Worm (Caenorhabditis elegans) whole organism, late embryonic: ENCODE measurements around the gene ghi-1.

Experiments
- K09A11.1 ChIP-seq: sonication (generic microtip); optimal IDR thresholded peaks from 2 replicates; lab custom pipeline; 2017; ENCODE audit warnings: antibody characterized with exemption, mild to moderate bottlenecking, missing genetic modification characterization, missing compliant biosample characterization; ENCODE audit not compliant: insufficient read depth
- ceh-22 ChIP-seq: sonication (generic microtip); optimal IDR thresholded peaks from 2 replicates; lab custom pipeline; 2017; ENCODE audit warnings: missing biosample characterization, missing genetic modification characterization
- ceh-45 ChIP-seq: fragments of 200-800 bp; sonication (Bioruptor generic); IDR thresholded peaks from 2 replicates; pipeline ENCODE4 v1.3.6; 2022; ENCODE audit warnings: missing genetic modification reagents, missing genetic modification characterization, missing compliant biosample characterization
- ceh-48 ChIP-seq: sonication (generic microtip); optimal IDR thresholded peaks from 2 replicates; lab custom pipeline; 2016; ENCODE audit warnings: missing genetic modification characterization, inconsistent platforms, missing compliant biosample characterization
- ceh-6 ChIP-seq: fragments of 200-800 bp; sonication (Bioruptor generic); optimal IDR thresholded peaks from 2 replicates; lab custom pipeline; 2018; ENCODE audit warnings: mild to moderate bottlenecking, missing genetic modification characterization, missing compliant biosample characterization
- ceh-9 ChIP-seq: sonication (generic microtip); optimal IDR thresholded peaks from 2 replicates; lab custom pipeline; 2016; ENCODE audit warnings: mild to moderate bottlenecking, missing genetic modification characterization, inconsistent platforms, missing compliant biosample characterization
- dve-1 ChIP-seq: sonication (generic microtip); optimal IDR thresholded peaks from 2 replicates; lab custom pipeline; 2017; ENCODE audit warnings: antibody characterized with exemption, mild to moderate bottlenecking, missing genetic modification characterization, missing compliant biosample characterization
- fax-1 ChIP-seq: sonication (generic microtip); optimal IDR thresholded peaks from 2 replicates; lab custom pipeline; 2016; ENCODE audit warnings: missing genotype, missing genetic modification characterization, missing compliant biosample characterization
- hlh-13 ChIP-seq: fragments of 200-800 bp; sonication (Bioruptor generic); optimal IDR thresholded peaks from 2 replicates; lab custom pipeline; 2018; ENCODE audit warnings: mild to moderate bottlenecking, missing genetic modification characterization, missing compliant biosample characterization
- npax-4 ChIP-seq: sonication (generic microtip); optimal IDR thresholded peaks from 2 replicates; lab custom pipeline; 2016; ENCODE audit warnings: missing genetic modification characterization, missing compliant biosample characterization
- pax-1 ChIP-seq: fragments of 150-350 bp; optimal IDR thresholded peaks from 2 replicates; lab custom pipeline; 2014; ENCODE audit warnings: missing biosample characterization, missing genetic modification characterization
- pros-1 ChIP-seq: fragments of 150-350 bp; optimal IDR thresholded peaks from 2 replicates; lab custom pipeline; 2014; ENCODE audit warnings: missing biosample characterization, missing genetic modification reagents, missing genetic modification characterization
- ref-2 ChIP-seq: sonication (generic microtip); optimal IDR thresholded peaks from 2 replicates; lab custom pipeline; 2016; ENCODE audit warnings: missing genetic modification characterization, missing compliant biosample characterization
- rnt-1 ChIP-seq: sonication (generic microtip); optimal IDR thresholded peaks from 2 replicates; lab custom pipeline; 2016; ENCODE audit warnings: missing genetic modification characterization, missing compliant biosample characterization
- tbx-2 ChIP-seq: sonication (generic microtip); optimal IDR thresholded peaks from 2 replicates; lab custom pipeline; 2016; ENCODE audit warnings: missing genetic modification characterization, missing compliant biosample characterization
- ttx-3 ChIP-seq: sonication (generic microtip); optimal IDR thresholded peaks from 2 replicates; lab custom pipeline; 2016; ENCODE audit warnings: missing genetic modification reagents, missing genetic modification characterization, missing compliant biosample characterization
- unc-55 ChIP-seq: sonication (generic microtip); optimal IDR thresholded peaks from 2 replicates; lab custom pipeline; 2017; ENCODE audit warnings: missing biosample characterization, missing genetic modification reagents, missing genetic modification characterization
- unc-86 ChIP-seq: sonication (generic microtip); optimal IDR thresholded peaks from 2 replicates; lab custom pipeline; 2016; ENCODE audit warnings: missing genetic modification characterization, missing compliant biosample characterization
- zip-5 ChIP-seq: sonication (generic microtip); optimal IDR thresholded peaks from 2 replicates; lab custom pipeline; 2016; ENCODE audit warnings: missing genetic modification characterization, missing compliant biosample characterization
- ztf-16 ChIP-seq: sonication (generic microtip); optimal IDR thresholded peaks from 2 replicates; lab custom pipeline; 2017; ENCODE audit warnings: missing genetic modification characterization, missing compliant biosample characterization

ghi-1 gene

ce11 chrII:11695161-11695944 is 48.8 kb downstream of the ghi-1 start, which contains the start of gene tars-1:
Gene tars-1, minus strand, starts transcription at chrII:11695657.
- TF ChIP-seq unc-55 = peak; percentile 20
- TF ChIP-seq, all 69 proteins: peak for 1; not testable (repeated sequence) for 68

- no peak for TF ChIP-seq fax-1
- TF ChIP-seq dve-1 (tag; lab: Kevin White, UChicago) = no peak
- no peak for TF ChIP-seq ztf-16 (tag; lab: Kevin White, UChicago)
- TF ChIP-seq unc-55 = no peak
- TF ChIP-seq ref-2 (tag; lab: Kevin White, UChicago) = no peak
- no peak for TF ChIP-seq hlh-13 (GFP tag; lab: Kevin White, UChicago)
- TF ChIP-seq ceh-45 (GFP tag; lab: Robert Waterston, UW) = no peak
- no peak for TF ChIP-seq zip-5 (tag; lab: Kevin White, UChicago)
- TF ChIP-seq K09A11.1 (tag; lab: Kevin White, UChicago) = no peak
- TF ChIP-seq ceh-6 (GFP tag; lab: Kevin White, UChicago) = no peak
- TF ChIP-seq ceh-9 = no peak
- TF ChIP-seq tbx-2 (tag; lab: Kevin White, UChicago) = no peak
- no peak for TF ChIP-seq ceh-22 (tag; lab: Kevin White, UChicago)
- no peak for TF ChIP-seq pax-1
- TF ChIP-seq pros-1 (tag; lab: Kevin White, UChicago) = no peak
- TF ChIP-seq unc-86 (tag; lab: Kevin White, UChicago) = no peak
- no peak for TF ChIP-seq npax-4
- no peak for TF ChIP-seq ceh-48 (tag; lab: Kevin White, UChicago)
- no peak for TF ChIP-seq rnt-1 (tag; lab: Kevin White, UChicago)
- TF ChIP-seq ttx-3 (tag; lab: Kevin White, UChicago) = no peak
Measured at ce11 chrII:11695945-11696270, 49.4 kb downstream of the ghi-1 start, which contains the start of gene xpf-1. Gene xpf-1, plus strand, starts transcription at chrII:11696171.
